Worm (Caenorhabditis elegans) whole organism, L2 larva: Measurements from ENCODE around the gene C31B8.7.

Experiments used
- ama-1 ChIP-seq: fragments of 150-350 bp; optimal IDR thresholded peaks from 2 replicates; lab custom pipeline; 2018; ENCODE audit warnings: inconsistent platforms
- ceh-82 ChIP-seq: fragments of 150-350 bp; optimal IDR thresholded peaks from 2 replicates; lab custom pipeline; 2014; ENCODE audit warnings: missing biosample characterization, missing genetic modification characterization
- lsy-2 ChIP-seq, 2 experiments: fragments of 150-350 bp in 1 of 2; sonication (generic microtip) in 1 of 2; optimal IDR thresholded peaks; 2 replicates each; lab custom pipeline; 2014 to 2017; ENCODE audit warnings: missing biosample characterization in 2 of 2, missing genetic modification characterization in 2 of 2
- nhr-11 ChIP-seq: fragments of 150-350 bp; optimal IDR thresholded peaks from 2 replicates; lab custom pipeline; 2014; ENCODE audit warnings: missing biosample characterization, missing genetic modification characterization
- nhr-21 ChIP-seq: fragments of 150-350 bp; optimal IDR thresholded peaks from 2 replicates; lab custom pipeline; 2014; ENCODE audit warnings: missing biosample characterization, missing genetic modification characterization
- nhr-23 ChIP-seq: fragments of 150-350 bp; optimal IDR thresholded peaks from 2 replicates; lab custom pipeline; 2014; ENCODE audit warnings: missing biosample characterization, missing genetic modification reagents, missing genetic modification characterization
- unc-55 ChIP-seq: fragments of 150-350 bp; sonication (generic microtip); optimal IDR thresholded peaks from 3 replicates; lab custom pipeline; 2014; ENCODE audit warnings: missing biosample characterization, missing genetic modification reagents, missing genetic modification characterization

- TF ChIP-seq nhr-23 (tag; lab: Kevin White, UChicago) (no peak), lsy-2 (tag; optimal IDR thresholded peaks at IDR 0.05; lab: Kevin White, UChicago) (no peak), nhr-11 (no peak), ceh-82 (tag; lab: Kevin White, UChicago) (no peak), nhr-21 (tag; lab: Kevin White, UChicago) (no peak), ama-1 (lab: Kevin White, UChicago) (no peak), unc-55 (GFP tag; lab: Kevin White, UChicago) (no peak)
Observed at ce11 chrV:2892976-2893375, 10.2 kb downstream of the C31B8.7 start, which contains the start of gene srh-127.
